Fruit fly (Drosophila melanogaster): ENCODE data around the gene Osi15.

DNA sequence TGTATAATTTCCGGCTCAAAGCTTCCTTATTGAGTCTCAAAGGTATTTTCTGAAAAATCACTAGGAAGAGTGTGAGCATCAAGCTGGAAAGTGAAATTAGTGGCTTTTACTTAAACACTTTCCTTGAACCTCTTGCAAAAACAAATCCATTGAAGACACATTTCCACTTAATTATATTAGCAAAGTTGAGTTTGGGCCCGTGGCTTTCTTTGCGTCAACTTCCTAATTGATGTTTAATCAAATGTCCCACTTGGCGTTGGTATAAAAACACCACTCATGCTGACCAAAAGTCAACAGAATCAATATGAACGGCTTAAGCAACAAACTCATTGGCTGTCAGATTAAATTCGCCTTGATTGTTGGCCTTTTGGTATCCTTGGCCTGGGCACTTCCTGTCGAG, 2.1 kb downstream of the Osi15 start, which contains the start of gene CG46396:
- TF ChIP-seq psq (optimal IDR thresholded peaks at IDR 0.05) (no peak), Dll (optimal IDR thresholded peaks at IDR 0.05) (no peak), pan (optimal IDR thresholded peaks at IDR 0.05) (no peak), CG8478 (optimal IDR thresholded peaks at IDR 0.05) (no peak), usp (GFP tag; optimal IDR thresholded peaks at IDR 0.05) (no peak)

All from whole organism.